Worm (Caenorhabditis elegans): ENCODE data around the gene srg-32.

DNA sequence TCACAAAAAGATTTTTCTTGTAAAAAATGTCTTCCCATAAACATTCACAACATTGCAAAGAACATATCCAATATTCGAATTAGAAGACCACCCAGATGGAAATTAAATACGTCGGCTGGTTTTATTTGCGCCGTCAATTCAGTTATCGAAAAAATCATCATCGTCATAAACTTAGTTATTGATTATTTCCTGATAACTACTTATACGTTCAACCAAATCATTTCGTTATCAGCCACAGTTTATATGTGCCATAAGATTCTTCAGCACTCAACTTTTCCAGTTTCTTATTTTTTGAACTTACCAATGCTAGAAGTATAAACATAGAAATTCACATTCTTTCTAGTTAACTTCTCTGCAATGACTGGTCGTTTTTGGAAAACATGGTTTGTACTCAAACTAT, 8.0 kb downstream of the srg-32 start:
- TF ChIP-seq nhr-90 (tag; optimal IDR thresholded peaks at IDR 0.05) (no peak), nfya-2 (GFP tag; IDR thresholded peaks at IDR 0.05) (no peak)
